Worm (Caenorhabditis elegans): ENCODE measurements around the gene K01B6.3.

ce11 chrIII:9250729-9251128 lies 49.3 kb upstream of the K01B6.3 start, which contains the start of gene T02C1.2:
- TF ChIP-seq sox-4 (tag; optimal IDR thresholded peaks at IDR 0.05) = no peak
- no peak for TF ChIP-seq fkh-10 (GFP tag; optimal IDR thresholded peaks at IDR 0.05)
- no peak for TF ChIP-seq npax-4 (tag; optimal IDR thresholded peaks at IDR 0.05)
- TF ChIP-seq pqm-1 (tag; optimal IDR thresholded peaks at IDR 0.05) = no peak
- TF ChIP-seq ceh-19 (GFP tag; optimal IDR thresholded peaks at IDR 0.05) = no peak
- no peak for TF ChIP-seq dve-1 (tag; optimal IDR thresholded peaks at IDR 0.05)
- TF ChIP-seq Y22D7AL.16 (tag; optimal IDR thresholded peaks at IDR 0.05) = no peak
- TF ChIP-seq ets-4 (tag; optimal IDR thresholded peaks at IDR 0.05) = no peak
